Worm (Caenorhabditis elegans): ENCODE data around the gene asp-13.

asp-13 gene

DNA sequence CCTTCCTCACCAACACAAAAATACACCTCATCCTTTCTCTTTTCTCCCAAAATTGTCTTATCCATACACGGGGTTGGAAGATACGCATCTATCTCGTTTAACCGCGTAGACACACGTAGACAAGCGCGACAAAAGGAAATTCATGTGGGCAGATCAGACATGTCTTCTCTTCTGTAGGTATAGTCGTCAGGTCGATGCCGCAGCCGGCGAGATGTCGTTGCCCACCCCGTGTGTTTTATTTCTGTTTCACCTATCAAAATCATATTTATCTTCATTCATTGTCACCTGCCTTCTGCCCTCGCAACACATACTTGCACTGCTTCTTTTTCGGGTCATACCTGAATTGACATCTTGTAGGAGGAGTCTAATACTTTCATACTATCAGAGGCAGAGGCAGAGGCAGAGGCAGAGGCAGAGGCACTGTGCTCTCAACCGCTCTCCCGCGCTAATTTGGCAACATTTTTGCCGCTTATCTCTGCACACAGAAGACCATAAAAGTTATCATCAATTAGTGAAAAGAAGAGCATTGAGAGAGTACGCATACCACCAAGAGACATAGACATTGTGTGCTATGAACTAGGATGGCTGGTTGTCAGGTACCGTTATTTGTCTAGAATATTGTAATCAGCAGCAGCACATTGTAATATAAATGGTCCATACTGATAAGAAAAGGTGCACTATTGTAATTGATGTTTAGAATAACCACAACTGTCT lies 18.4 kb upstream of the asp-13 start (continued):
- TF ChIP-seq F49E8.2 (tag; optimal IDR thresholded peaks at IDR 0.05; ENCODE audit: borderline replicate concordance) = no peak
- no peak for TF ChIP-seq spr-1 (tag; optimal IDR thresholded peaks at IDR 0.05)
- no peak for TF ChIP-seq duxl-1 (tag; optimal IDR thresholded peaks at IDR 0.05; ENCODE audit: poor library complexity)
- TF ChIP-seq ztf-7 (tag; optimal IDR thresholded peaks at IDR 0.05) = no peak
- TF ChIP-seq zfp-2 (tag; optimal IDR thresholded peaks at IDR 0.05) = no peak
- peak; percentile 47 for TF ChIP-seq mep-1 (tag; optimal IDR thresholded peaks at IDR 0.05)
- TF ChIP-seq nhr-41 (GFP tag; IDR thresholded peaks at IDR 0.05) = peak; percentile 69
- TF ChIP-seq snpc-1.2 (GFP tag; IDR thresholded peaks at IDR 0.05) = no peak
- no peak for TF ChIP-seq ceh-82 (tag; optimal IDR thresholded peaks at IDR 0.05)
- peak; percentile 95 for TF ChIP-seq php-3 (GFP tag; IDR thresholded peaks at IDR 0.05)
- no peak for TF ChIP-seq F37D6.2 (tag; optimal IDR thresholded peaks at IDR 0.05)
- TF ChIP-seq skn-1 (tag; optimal IDR thresholded peaks at IDR 0.05) = no peak
- no peak for TF ChIP-seq lin-13 (GFP tag; optimal IDR thresholded peaks at IDR 0.05)
- TF ChIP-seq ces-1 (GFP tag; optimal IDR thresholded peaks at IDR 0.05) = no peak
- peak; percentile 69 for TF ChIP-seq nhr-48 (tag; optimal IDR thresholded peaks at IDR 0.05)
- TF ChIP-seq ceh-32 (tag; optimal IDR thresholded peaks at IDR 0.05; ENCODE audit: poor library complexity) = no peak
- no peak for TF ChIP-seq F10B5.3 (tag; optimal IDR thresholded peaks at IDR 0.05)
- TF ChIP-seq mdl-1 (tag; optimal IDR thresholded peaks at IDR 0.05) = no peak
- peak; percentile 32 to 35 for TF ChIP-seq unc-62 (GFP tag; optimal IDR thresholded peaks at IDR 0.05 in 1 of 2)
- no peak for TF ChIP-seq unc-62 (tag; optimal IDR thresholded peaks at IDR 0.05)
- no peak for TF ChIP-seq ceh-62 (tag; optimal IDR thresholded peaks at IDR 0.05)
- TF ChIP-seq zip-11 (GFP tag; IDR thresholded peaks at IDR 0.05) = no peak
- peak; percentile 89 for TF ChIP-seq dmd-6 (GFP tag; IDR thresholded peaks at IDR 0.05)
- TF ChIP-seq ctbp-1 (GFP tag; IDR thresholded peaks at IDR 0.05) = no peak
- TF ChIP-seq lin-38 (GFP tag; IDR thresholded peaks at IDR 0.05) = no peak
- TF ChIP-seq jun-1 (tag; optimal IDR thresholded peaks at IDR 0.05) = no peak
- no peak for TF ChIP-seq fkh-10 (GFP tag; optimal IDR thresholded peaks at IDR 0.05)
- no peak for TF ChIP-seq lsy-2 (tag; optimal IDR thresholded peaks at IDR 0.05)
- TF ChIP-seq cey-2 (tag; optimal IDR thresholded peaks at IDR 0.05; ENCODE audit: borderline replicate concordance, insufficient read depth) = no peak
- peak; percentile 51 for TF ChIP-seq mes-2 (tag; optimal IDR thresholded peaks at IDR 0.05; ENCODE audit: poor library complexity, severe bottlenecking)
- TF ChIP-seq D1046.2 (GFP tag; IDR thresholded peaks at IDR 0.05) = peak; percentile 12; the same call in 1 of the 2 replicates
- TF ChIP-seq ZK337.2 (GFP tag; IDR thresholded peaks at IDR 0.05) = no peak
- no peak for TF ChIP-seq unc-39 (tag; optimal IDR thresholded peaks at IDR 0.05)
- no peak for TF ChIP-seq F44E2.7 (GFP tag; IDR thresholded peaks at IDR 0.05)
- TF ChIP-seq spr-3 (GFP tag; optimal IDR thresholded peaks at IDR 0.05) = no peak
- TF ChIP-seq madf-5 (GFP tag; IDR thresholded peaks at IDR 0.05) = no peak
- no peak for TF ChIP-seq lin-15B (tag; optimal IDR thresholded peaks at IDR 0.05)
- TF ChIP-seq vab-7 (GFP tag; IDR thresholded peaks at IDR 0.05) = no peak
- no peak for TF ChIP-seq pha-4 (GFP tag; IDR thresholded peaks at IDR 0.05)
- no peak for TF ChIP-seq pha-4 (tag; optimal IDR thresholded peaks at IDR 0.05)
- peak; percentile 82 for TF ChIP-seq dve-1 (tag; optimal IDR thresholded peaks at IDR 0.05; ENCODE audit: insufficient read depth)
- TF ChIP-seq R02D3.7 (tag; optimal IDR thresholded peaks at IDR 0.05) = no peak
- peak; percentile 84 for TF ChIP-seq hlh-30 (tag; optimal IDR thresholded peaks at IDR 0.05; ENCODE audit: insufficient read depth)
- TF ChIP-seq lir-3 (tag; optimal IDR thresholded peaks at IDR 0.05) = no peak
- TF ChIP-seq ama-1 (optimal IDR thresholded peaks at IDR 0.05) = no peak
- no peak for TF ChIP-seq dmd-9 (GFP tag; IDR thresholded peaks at IDR 0.05)
- TF ChIP-seq aha-1 (tag) = no peak
- TF ChIP-seq mxl-2 (GFP tag; conservative IDR thresholded peaks at IDR 0.05) = no peak
- no peak for TF ChIP-seq unc-130 (GFP tag; optimal IDR thresholded peaks at IDR 0.05)
- TF ChIP-seq nhr-76 (tag; optimal IDR thresholded peaks at IDR 0.05) = no peak
- TF ChIP-seq sdz-12 (GFP tag; optimal IDR thresholded peaks at IDR 0.05) = no peak
